Worm (Caenorhabditis elegans): ENCODE results near the gene vps-37.
A peak's percentile ranks its signal among the peaks of the same experiment; 100 is the strongest.

Gene vps-37

DNA sequence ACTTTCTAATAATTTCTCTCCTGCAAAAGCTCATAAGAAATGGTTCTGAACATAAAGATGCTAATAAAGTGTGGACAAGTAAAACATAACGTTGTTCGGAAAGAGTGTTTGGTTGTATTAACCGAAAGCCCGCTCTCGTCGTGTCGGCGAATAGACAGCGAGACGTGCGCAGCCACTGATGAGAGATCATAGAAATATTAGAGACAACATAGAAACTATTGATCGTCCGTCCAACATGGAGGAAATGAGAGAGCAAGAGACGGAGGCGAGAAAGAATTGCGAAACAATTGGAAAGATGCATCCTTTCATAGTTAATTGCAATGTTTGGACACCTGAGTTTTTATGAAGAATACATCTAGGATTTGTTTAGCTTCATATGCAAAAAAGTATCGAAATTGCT lies 12.0 kb upstream of the vps-37 start:
- TF ChIP-seq dmd-8 (GFP tag; IDR thresholded peaks at IDR 0.05) (no peak), F44E2.7 (GFP tag; IDR thresholded peaks at IDR 0.05) (no peak), zip-2 (tag; optimal IDR thresholded peaks at IDR 0.05) (no peak), spr-3 (GFP tag; optimal IDR thresholded peaks at IDR 0.05) (no peak), nhr-76 (tag; optimal IDR thresholded peaks at IDR 0.05) (no peak), nhr-6 (tag; optimal IDR thresholded peaks at IDR 0.05) (peak; percentile 24), spr-1 (tag; optimal IDR thresholded peaks at IDR 0.05) (no peak), php-3 (GFP tag; IDR thresholded peaks at IDR 0.05) (no peak), unc-39 (tag; optimal IDR thresholded peaks at IDR 0.05) (no peak), ces-1 (GFP tag; optimal IDR thresholded peaks at IDR 0.05) (no peak), pqm-1 (tag; optimal IDR thresholded peaks at IDR 0.05) (no peak), ceh-28 (tag; optimal IDR thresholded peaks at IDR 0.05) (peak; percentile 58), ztf-7 (tag; optimal IDR thresholded peaks at IDR 0.05) (no peak), ama-1 (optimal IDR thresholded peaks at IDR 0.05) (no peak), aly-2 (tag; optimal IDR thresholded peaks at IDR 0.05) (no peak), tra-1 (GFP tag; IDR thresholded peaks at IDR 0.05) (no peak), ztf-11 (tag; optimal IDR thresholded peaks at IDR 0.05) (no peak), nhr-42 (GFP tag; IDR thresholded peaks at IDR 0.05) (no peak), egl-43 (GFP tag; IDR thresholded peaks at IDR 0.05) (no peak), dmd-9 (GFP tag; IDR thresholded peaks at IDR 0.05) (no peak), R02D3.7 (tag; optimal IDR thresholded peaks at IDR 0.05) (no peak), nhr-25 (tag; optimal IDR thresholded peaks at IDR 0.05; ENCODE audit: borderline replicate concordance, insufficient read depth) (no peak), D1046.2 (GFP tag; IDR thresholded peaks at IDR 0.05) (no peak), lin-15B (tag; optimal IDR thresholded peaks at IDR 0.05) (no peak), Y48G9A.11 (GFP tag; IDR thresholded peaks at IDR 0.05) (no peak), lsy-2 (tag; optimal IDR thresholded peaks at IDR 0.05) (peak; percentile 41 to 81), lin-38 (GFP tag; IDR thresholded peaks at IDR 0.05) (no peak), lir-3 (tag; optimal IDR thresholded peaks at IDR 0.05) (no peak), madf-5 (GFP tag; IDR thresholded peaks at IDR 0.05) (no peak), ZK337.2 (GFP tag; IDR thresholded peaks at IDR 0.05) (no peak), mdt-29 (GFP tag; IDR thresholded peaks at IDR 0.05) (no peak), T20F7.1 (GFP tag; optimal IDR thresholded peaks at IDR 0.05) (no peak), Y75B8A.6 (GFP tag; IDR thresholded peaks at IDR 0.05) (no peak), hif-1 (tag; optimal IDR thresholded peaks at IDR 0.05) (peak in 1 of 2 experiments; percentile 13), lin-13 (GFP tag; optimal IDR thresholded peaks at IDR 0.05) (no peak), zfp-3 (GFP tag; conservative IDR thresholded peaks at IDR 0.05) (no peak), F37D6.2 (tag; optimal IDR thresholded peaks at IDR 0.05) (no peak), daf-12 (tag; optimal IDR thresholded peaks at IDR 0.05) (no peak), nhr-111 (GFP tag; optimal IDR thresholded peaks at IDR 0.05) (no peak), duxl-1 (tag; optimal IDR thresholded peaks at IDR 0.05; ENCODE audit: poor library complexity) (no peak), mdl-1 (tag; optimal IDR thresholded peaks at IDR 0.05) (no peak), dpl-1 (GFP tag; optimal IDR thresholded peaks at IDR 0.05) (peak; percentile 43), fkh-10 (GFP tag; optimal IDR thresholded peaks at IDR 0.05) (no peak), mes-2 (tag; optimal IDR thresholded peaks at IDR 0.05; ENCODE audit: poor library complexity, severe bottlenecking) (peak; percentile 71), zip-11 (GFP tag; IDR thresholded peaks at IDR 0.05) (no peak), aha-1 (tag) (peak; percentile 76), hlh-11 (tag; optimal IDR thresholded peaks at IDR 0.05) (peak; percentile 40), ceh-62 (tag; optimal IDR thresholded peaks at IDR 0.05) (no peak), nhr-48 (tag; optimal IDR thresholded peaks at IDR 0.05) (no peak), nhr-11 (tag; optimal IDR thresholded peaks at IDR 0.05) (peak; percentile 3), saeg-2 (GFP tag; IDR thresholded peaks at IDR 0.05) (no peak), hmg-1.1 (GFP tag; IDR thresholded peaks at IDR 0.05) (peak; percentile 73), set-16 (GFP tag; IDR thresholded peaks at IDR 0.05) (no peak)

All from whole organism, L4 larva.